Fruit fly (Drosophila melanogaster): ENCODE data around the gene Arl1.
A peak's percentile ranks its signal among the peaks of the same experiment; 100 is the strongest.

The Arl1 gene

DNA sequence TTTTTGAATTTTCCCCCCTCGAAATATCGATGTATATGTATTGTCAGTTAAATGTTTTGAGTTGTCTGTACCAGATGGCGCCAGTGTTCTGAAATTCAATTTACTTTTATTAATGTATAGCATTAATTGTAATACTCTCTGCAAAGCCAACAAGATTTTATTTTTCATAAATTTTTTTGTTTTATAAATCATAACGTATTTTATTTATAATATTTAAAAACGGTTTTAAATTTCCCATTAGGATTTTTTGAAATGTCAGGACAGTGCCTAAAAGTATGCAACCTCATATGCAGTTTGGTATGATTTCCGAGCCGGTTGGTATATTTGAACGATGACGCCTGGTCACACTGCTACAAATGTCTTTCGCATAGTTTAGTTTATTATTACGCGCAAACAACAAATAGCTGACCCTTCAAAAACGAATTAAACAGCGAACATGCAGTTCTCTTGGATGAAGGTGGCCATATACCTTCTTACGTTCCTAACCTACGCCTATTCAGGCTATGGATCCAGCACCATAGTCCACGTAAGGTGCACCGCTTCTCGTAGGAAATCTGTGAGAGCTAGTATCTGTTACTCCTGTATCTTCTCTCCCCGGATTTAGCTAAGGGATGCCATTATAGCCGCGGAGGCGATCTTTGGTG lies 28.0 kb upstream of the Arl1 start, which contains the start of the genes Pka-C3 and GXIVsPLA2 (continued):
- TF ChIP-seq en (GFP tag; optimal IDR thresholded peaks at IDR 0.05) (no peak), mirr (GFP tag; optimal IDR thresholded peaks at IDR 0.05) (no peak), tio (GFP tag; optimal IDR thresholded peaks at IDR 0.05) (no peak), Mad (GFP tag; optimal IDR thresholded peaks at IDR 0.05) (no peak), Adf1 (GFP tag; IDR thresholded peaks at IDR 0.05) (no peak), NC2α (GFP tag; optimal IDR thresholded peaks at IDR 0.05) (no peak), Mes4 (GFP tag; optimal IDR thresholded peaks at IDR 0.05) (no peak), chn (GFP tag; optimal IDR thresholded peaks at IDR 0.05) (no peak), ems (GFP tag; optimal IDR thresholded peaks at IDR 0.05) (no peak), z (GFP tag; IDR thresholded peaks at IDR 0.05) (no peak), CG3847 (GFP tag; IDR thresholded peaks at IDR 0.05) (0 out of 2 replicates have a peak, but pooled peaks have one; percentile 10), Drgx (GFP tag; IDR thresholded peaks at IDR 0.05) (no peak), CG11247 (GFP tag; IDR thresholded peaks at IDR 0.05) (no peak), Gsc (GFP tag; IDR thresholded peaks at IDR 0.05) (no peak), Nf-YB (GFP tag; optimal IDR thresholded peaks at IDR 0.05) (no peak), gsb (GFP tag; IDR thresholded peaks at IDR 0.05) (no peak), CG2875 (GFP tag; optimal IDR thresholded peaks at IDR 0.05) (no peak), Kr (GFP tag; optimal IDR thresholded peaks at IDR 0.05) (no peak), CG7745 (tag; optimal IDR thresholded peaks at IDR 0.05) (no peak), dysf (GFP tag; IDR thresholded peaks at IDR 0.05) (no peak), Hr51 (GFP tag; optimal IDR thresholded peaks at IDR 0.05) (no peak), Ets97D (GFP tag; optimal IDR thresholded peaks at IDR 0.05) (peak; percentile 25), sc (optimal IDR thresholded peaks at IDR 0.05) (no peak), sc (GFP tag; optimal IDR thresholded peaks at IDR 0.05) (no peak), CG18011 (GFP tag; optimal IDR thresholded peaks at IDR 0.05) (no peak), CG1024 (GFP tag; IDR thresholded peaks at IDR 0.05) (no peak), Bgb (GFP tag; IDR thresholded peaks at IDR 0.05; ENCODE audit: partially characterized antibody) (0 out of 2 replicates have a peak, but pooled peaks have one; percentile 19), Max (GFP tag; optimal IDR thresholded peaks at IDR 0.05) (no peak), usp (GFP tag; optimal IDR thresholded peaks at IDR 0.05) (no peak), CG6854 (GFP tag; optimal IDR thresholded peaks at IDR 0.05) (no peak), lmd (GFP tag; IDR thresholded peaks at IDR 0.05) (no peak), inv (GFP tag; IDR thresholded peaks at IDR 0.05; ENCODE audit: partially characterized antibody) (no peak; the same call in 1 of the 2 replicates), shn (GFP tag; optimal IDR thresholded peaks at IDR 0.05) (no peak), NK7.1 (GFP tag; optimal IDR thresholded peaks at IDR 0.05) (no peak), Hr3 (GFP tag; optimal IDR thresholded peaks at IDR 0.05) (no peak), Ets65A (GFP tag) (no peak), CG17568 (GFP tag; optimal IDR thresholded peaks at IDR 0.05) (no peak), ttk (GFP tag; IDR thresholded peaks at IDR 0.05) (no peak), Xbp1 (GFP tag; optimal IDR thresholded peaks at IDR 0.05) (no peak), CG10147 (GFP tag; optimal IDR thresholded peaks at IDR 0.05) (no peak), ab (GFP tag; optimal IDR thresholded peaks at IDR 0.05) (no peak), Stat92E (GFP tag; optimal IDR thresholded peaks at IDR 0.05) (no peak), kni (GFP tag; optimal IDR thresholded peaks at IDR 0.05) (no peak), CG9876 (GFP tag; optimal IDR thresholded peaks at IDR 0.05) (no peak), CG9797 (GFP tag; optimal IDR thresholded peaks at IDR 0.05) (peak; percentile 83), CG8388 (GFP tag; optimal IDR thresholded peaks at IDR 0.05) (peak; percentile 0), croc (GFP tag; conservative IDR thresholded peaks at IDR 0.05) (no peak), CG16863 (GFP tag; optimal IDR thresholded peaks at IDR 0.05) (no peak), CG12236 (GFP tag; optimal IDR thresholded peaks at IDR 0.05) (no peak), CG7928 (GFP tag; optimal IDR thresholded peaks at IDR 0.05) (peak; percentile 3), lola (GFP tag; optimal IDR thresholded peaks at IDR 0.05) (no peak)
